Worm (Caenorhabditis elegans): ENCODE data around the gene acer-1.
"Not testable (repeated sequence)": the region's sequence is repeated elsewhere in the genome, so short reads cannot be mapped to it uniquely, and the experiment has no call there.

Gene acer-1

DNA sequence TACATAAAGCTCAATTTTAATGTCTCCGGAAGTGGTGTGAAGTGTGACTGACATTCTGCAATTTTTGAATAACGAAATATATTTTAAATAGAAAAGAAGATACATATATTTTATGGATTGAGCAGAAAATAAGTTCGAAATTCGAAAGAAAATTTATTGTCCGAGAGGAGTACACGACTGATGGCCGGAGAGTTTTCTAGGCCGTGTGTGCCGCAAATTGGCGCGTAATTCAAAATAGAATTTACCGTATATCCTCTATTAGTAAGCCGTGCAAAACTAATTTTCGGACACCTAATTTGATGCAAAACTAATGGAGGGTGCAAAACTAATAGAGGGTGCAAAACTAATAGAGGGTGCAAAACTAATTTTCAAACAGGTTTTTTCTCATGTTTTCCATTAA, 23.1 kb upstream of the acer-1 start, which contains the start of gene cyn-10:
cyn-10 (minus strand) TSS at position 57 of the 400 bp plus-strand sequence.
- no peak for TF ChIP-seq unc-62 (GFP tag; optimal IDR thresholded peaks at IDR 0.05)

DNA sequence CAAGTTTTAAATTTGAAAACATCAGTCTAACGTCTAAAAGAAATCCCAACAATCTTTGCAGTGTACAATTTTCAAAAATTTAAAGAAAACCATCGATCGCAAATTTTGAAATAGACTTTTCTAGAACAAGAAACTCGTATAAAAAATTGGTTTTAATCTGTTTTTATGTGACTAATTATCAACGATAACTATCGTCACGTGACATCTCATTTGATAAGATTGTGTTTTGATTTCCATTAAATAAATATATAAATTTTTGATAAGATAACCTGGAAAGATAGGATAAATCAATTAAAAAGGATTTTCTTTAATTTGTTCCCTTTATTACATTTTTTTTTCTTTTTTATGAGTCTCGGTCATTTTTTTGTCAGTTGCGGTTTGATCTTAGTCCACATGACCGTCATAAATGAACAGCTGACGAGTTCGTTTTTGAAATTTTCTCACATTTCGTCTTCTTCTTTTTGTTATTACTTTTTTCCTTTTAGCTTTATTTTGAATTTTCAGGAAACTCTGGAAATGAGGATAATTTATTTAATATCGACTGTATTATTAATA, 19.4 kb upstream of the acer-1 start, which contains the start of gene asm-1:
asm-1 (plus strand) TSS at position 505 of the 555 bp plus-strand sequence.
- no peak for TF ChIP-seq unc-62 (GFP tag; optimal IDR thresholded peaks at IDR 0.05)

DNA sequence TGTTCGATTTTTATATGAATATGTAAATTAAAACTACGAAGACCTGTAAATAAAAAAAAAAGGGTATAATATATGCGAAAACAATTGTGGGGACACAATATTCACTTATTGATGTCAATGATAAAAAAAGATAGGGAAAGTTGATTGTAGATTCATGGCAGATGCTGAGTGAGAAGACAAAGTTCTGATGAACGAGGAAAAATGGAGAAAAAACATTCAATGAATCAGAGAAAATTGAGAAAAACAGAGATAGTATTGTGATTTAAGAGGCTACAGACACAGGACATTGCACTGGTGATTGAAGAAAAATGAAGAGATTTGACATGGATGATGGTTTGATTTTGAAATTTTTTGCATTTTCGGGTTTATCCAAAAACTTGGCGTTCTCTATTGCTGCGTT, 18.5 kb upstream of the acer-1 start:
- no peak for TF ChIP-seq unc-62 (GFP tag; optimal IDR thresholded peaks at IDR 0.05)

DNA sequence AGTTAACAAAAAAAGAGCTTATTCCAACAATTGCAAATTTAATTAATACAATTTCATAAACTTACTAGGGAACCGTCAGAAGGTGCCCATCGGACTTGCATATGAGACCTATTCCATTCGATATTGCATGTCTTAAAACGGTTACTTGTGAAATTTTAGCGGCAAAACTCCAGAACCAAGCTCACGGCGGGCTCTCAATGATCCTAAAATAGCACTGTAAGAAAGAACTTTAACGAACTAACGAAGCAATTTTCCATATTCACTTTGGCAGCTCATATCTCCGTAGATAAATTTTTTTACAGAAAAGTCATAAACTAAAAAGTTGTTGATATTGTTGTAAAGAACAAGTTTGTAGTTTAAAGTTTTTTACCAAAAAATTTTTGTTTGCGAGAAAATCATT, 17.5 kb upstream of the acer-1 start, which contains the start of gene B0252.3:
B0252.3 (minus strand) TSS at position 101 of the 400 bp plus-strand sequence.
- not testable (repeated sequence) for TF ChIP-seq unc-62 (GFP tag; optimal IDR thresholded peaks at IDR 0.05)

DNA sequence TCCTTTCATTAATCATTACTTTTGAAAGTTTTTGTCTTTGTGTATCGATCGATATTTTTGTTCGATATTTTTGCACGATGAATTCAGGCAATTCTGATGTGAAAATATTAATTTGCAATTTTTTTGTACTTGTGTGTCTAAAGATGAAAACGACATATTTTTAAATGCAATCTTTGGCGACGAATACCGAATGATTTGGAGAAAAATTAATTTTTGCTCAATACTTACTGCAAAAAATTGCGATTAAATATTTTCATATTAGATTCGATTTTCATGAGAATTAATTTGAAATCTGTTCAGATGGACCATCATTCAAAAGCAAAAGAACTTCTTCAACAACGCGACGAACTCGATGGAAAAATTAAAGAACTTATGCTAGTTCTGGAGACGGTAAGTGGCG, 11.6 kb upstream of the acer-1 start, which contains the start of gene psmd-9:
psmd-9 (plus strand) TSS at position 301 of the 400 bp plus-strand sequence.
- TF ChIP-seq unc-62 (GFP tag; optimal IDR thresholded peaks at IDR 0.05): no peak

ce11 chrII:6900708-6901107, 10.5 kb upstream of the acer-1 start:
- TF ChIP-seq unc-62 (GFP tag; optimal IDR thresholded peaks at IDR 0.05): no peak

ce11 chrII:6898017-6898779, 8.0 kb upstream of the acer-1 start, which contains the start of gene hrpl-1:
Gene hrpl-1, plus strand, starts transcription at chrII:6898729.
- no peak for TF ChIP-seq unc-62 (GFP tag; optimal IDR thresholded peaks at IDR 0.05)

- no peak for TF ChIP-seq unc-62 (GFP tag; optimal IDR thresholded peaks at IDR 0.05)
Measured at ce11 chrII:6897507-6897906, 7.3 kb upstream of the acer-1 start, which contains the start of gene C44B7.11. Gene C44B7.11, minus strand, starts transcription at chrII:6897540.

- no peak for TF ChIP-seq unc-62 (GFP tag; optimal IDR thresholded peaks at IDR 0.05)
Measured at ce11 chrII:6893589-6894245, 3.5 kb upstream of the acer-1 start, which contains the start of gene adal-1. Gene adal-1, minus strand, starts transcription at chrII:6893639.

- TF ChIP-seq unc-62 (GFP tag; optimal IDR thresholded peaks at IDR 0.05): no peak
Measured at ce11 chrII:6891838-6892237, 1.6 kb upstream of the acer-1 start.

- no peak for TF ChIP-seq unc-62 (GFP tag; optimal IDR thresholded peaks at IDR 0.05)
Measured at ce11 chrII:6891176-6891575, 976 bp upstream of the acer-1 start.

ce11 chrII:6889580-6889922, 649 bp downstream of the acer-1 start:
- TF ChIP-seq unc-62 (GFP tag; optimal IDR thresholded peaks at IDR 0.05): no peak

DNA sequence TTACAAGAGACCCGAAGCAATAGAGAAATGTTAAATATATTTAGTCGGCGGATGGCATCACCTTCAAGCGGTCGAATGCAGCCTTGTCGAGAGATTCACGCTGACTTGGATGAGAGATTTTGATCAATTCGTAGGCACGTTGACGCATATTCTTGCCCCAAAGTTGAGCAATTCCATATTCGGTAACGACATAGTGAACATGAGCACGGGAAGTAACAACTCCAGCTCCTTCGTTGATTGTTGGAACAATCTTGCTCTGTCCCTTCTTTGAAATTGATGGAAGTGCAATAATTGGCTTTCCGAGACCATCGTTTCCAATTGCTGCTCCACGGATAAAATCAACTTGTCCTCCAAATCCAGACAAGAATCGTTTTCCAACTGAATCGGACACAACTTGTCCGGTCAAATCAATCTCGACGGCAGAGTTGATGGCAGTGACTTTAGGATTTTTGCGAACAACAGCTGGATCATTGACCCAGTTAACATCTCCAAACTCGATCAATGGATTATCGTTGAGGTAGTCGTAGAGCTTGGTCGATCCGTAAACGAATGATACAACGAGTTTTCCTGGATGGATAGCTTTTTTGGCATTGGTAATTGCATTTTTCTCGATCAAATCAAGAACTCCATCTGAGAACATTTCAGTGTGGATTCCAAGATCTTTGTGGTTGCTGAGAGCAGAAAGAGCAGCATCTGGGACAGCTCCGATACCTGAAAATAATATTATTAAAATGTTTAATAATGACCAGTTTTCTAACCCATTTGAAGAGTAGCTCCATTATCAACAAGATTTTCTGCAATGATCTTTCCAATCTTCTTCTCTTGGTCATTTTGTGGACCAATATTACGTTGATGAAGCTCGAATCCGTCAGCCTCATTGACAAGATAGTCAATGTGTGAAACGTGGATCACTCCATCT, 1.3 kb downstream of the acer-1 start:
- no peak for TF ChIP-seq unc-62 (GFP tag; optimal IDR thresholded peaks at IDR 0.05)

DNA sequence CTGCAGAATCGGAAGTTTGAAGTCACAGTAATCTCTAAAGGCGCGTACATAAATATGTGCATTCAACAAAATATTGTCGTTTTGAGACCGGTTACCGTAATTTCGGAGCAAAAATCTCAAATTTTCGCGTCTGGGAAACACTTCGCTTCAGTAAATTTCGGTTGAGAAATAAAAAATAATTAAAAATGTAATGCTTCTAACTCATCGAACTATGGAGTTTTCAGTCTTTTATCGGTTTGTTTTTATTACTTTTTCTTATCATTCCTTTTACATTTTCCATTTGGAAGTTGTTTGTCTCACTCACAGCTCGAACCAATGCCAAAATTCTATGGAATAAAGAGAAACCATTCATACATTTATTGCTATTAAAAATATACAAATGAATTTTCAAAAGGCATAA, 2.0 kb downstream of the acer-1 start:
- TF ChIP-seq unc-62 (GFP tag; optimal IDR thresholded peaks at IDR 0.05): no peak

DNA sequence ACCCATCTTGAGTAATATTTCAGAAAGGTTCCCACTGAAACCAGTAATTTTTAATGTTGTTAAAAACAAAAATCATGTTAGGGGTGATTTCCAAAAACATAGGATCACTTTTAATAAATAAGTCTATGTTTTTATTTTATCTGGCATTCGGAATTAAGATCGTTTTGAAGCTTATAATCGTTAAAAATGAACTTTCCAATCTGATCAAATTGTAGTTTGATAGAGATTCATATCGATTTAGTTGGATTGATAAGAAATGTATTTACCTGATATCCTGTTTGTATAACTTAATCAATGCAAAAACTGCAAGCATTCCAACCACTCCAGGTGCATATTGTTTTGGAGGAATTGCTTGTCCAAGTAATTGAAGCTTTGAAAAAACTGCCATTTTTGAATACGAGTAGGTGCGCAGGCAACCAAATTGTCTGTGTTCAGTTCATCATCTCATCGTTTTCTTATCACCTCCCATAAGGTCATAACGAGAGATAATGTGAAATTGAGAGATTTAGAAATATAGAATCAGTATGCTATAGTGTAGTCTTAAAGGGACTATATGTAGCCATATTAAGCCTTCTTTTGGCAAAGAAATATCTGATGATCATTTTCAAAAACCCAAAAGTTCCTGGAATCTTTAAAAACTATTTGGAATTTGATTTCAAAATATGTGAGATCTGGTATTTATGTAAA, 2.7 kb downstream of the acer-1 start, which contains the start of gene pmp-2:
pmp-2 (minus strand) TSS at position 487 of the 687 bp plus-strand sequence.
- TF ChIP-seq unc-62 (GFP tag; optimal IDR thresholded peaks at IDR 0.05): no peak
